Fruit fly (Drosophila melanogaster) whole organism, adult: ENCODE measurements around the gene MED24.
A peak's percentile ranks its signal among the peaks of the same experiment; 100 is the strongest.

Experiments
- CG11617 ChIP-seq: fragments of 200-800 bp; sonication (Bioruptor generic); optimal IDR thresholded peaks from 2 replicates; lab custom pipeline; 2017; ENCODE audit warnings: mild to moderate bottlenecking, missing biosample characterization, missing genetic modification reagents, missing genetic modification characterization
- CG12768 ChIP-seq: fragments of 200-800 bp; sonication (Bioruptor generic); optimal IDR thresholded peaks from 2 replicates; lab custom pipeline; 2017; ENCODE audit warnings: missing biosample characterization, missing genetic modification characterization, mild to moderate bottlenecking, moderate library complexity, missing genetic modification reagents
- CG14711 ChIP-seq: fragments of 200-800 bp; sonication (Bioruptor generic); optimal IDR thresholded peaks from 2 replicates; lab custom pipeline; 2018; ENCODE audit warnings: missing biosample characterization, mild to moderate bottlenecking, missing genetic modification characterization, moderate library complexity
- CG1620 ChIP-seq: fragments of 200-800 bp; sonication (Bioruptor generic); optimal IDR thresholded peaks from 2 replicates; lab custom pipeline; 2016; ENCODE audit warnings: missing biosample characterization, missing genetic modification characterization
- CG33017 ChIP-seq: fragments of 200-800 bp; sonication (Bioruptor generic); optimal IDR thresholded peaks from 2 replicates; lab custom pipeline; 2018; ENCODE audit warnings: missing biosample characterization, mild to moderate bottlenecking, missing genetic modification characterization, moderate library complexity
- CG5204 ChIP-seq: fragments of 200-800 bp; sonication (Bioruptor generic); optimal IDR thresholded peaks from 2 replicates; lab custom pipeline; 2016; ENCODE audit warnings: missing biosample characterization, missing genetic modification characterization
- CG7045 ChIP-seq: fragments of 200-800 bp; sonication (Bioruptor generic); optimal IDR thresholded peaks from 2 replicates; lab custom pipeline; 2017; ENCODE audit warnings: missing biosample characterization, mild to moderate bottlenecking, missing genetic modification characterization
- CG7101 ChIP-seq: fragments of 200-800 bp; sonication (Bioruptor generic); optimal IDR thresholded peaks from 2 replicates; lab custom pipeline; 2018; ENCODE audit warnings: missing biosample characterization, mild to moderate bottlenecking, missing genetic modification characterization, moderate library complexity
- Clk ChIP-seq: fragments of 200-800 bp; sonication (Bioruptor generic); optimal IDR thresholded peaks from 2 replicates; lab custom pipeline; 2017; ENCODE audit warnings: missing biosample characterization, missing genetic modification characterization
- Crg-1 ChIP-seq: fragments of 200-800 bp; sonication (Bioruptor generic); optimal IDR thresholded peaks from 2 replicates; lab custom pipeline; 2016; ENCODE audit warnings: missing biosample characterization, missing genetic modification characterization
- Hr96 ChIP-seq: fragments of 200-800 bp; sonication (Bioruptor generic); optimal IDR thresholded peaks from 2 replicates; lab custom pipeline; 2016; ENCODE audit warnings: missing biosample characterization, missing genetic modification characterization
- Mnt ChIP-seq: fragments of 200-800 bp; sonication (Bioruptor generic); optimal IDR thresholded peaks from 2 replicates; lab custom pipeline; 2016; ENCODE audit warnings: missing biosample characterization, mild to moderate bottlenecking, missing genetic modification characterization
- bab1 ChIP-seq: fragments of 200-800 bp; sonication (Bioruptor generic); optimal IDR thresholded peaks from 3 replicates; lab custom pipeline; 2019; ENCODE audit warnings: missing biosample characterization, mild to moderate bottlenecking, missing genetic modification characterization, moderate library complexity
- cic ChIP-seq: fragments of 200-800 bp; sonication (Bioruptor generic); optimal IDR thresholded peaks from 2 replicates; lab custom pipeline; 2017; ENCODE audit warnings: missing biosample characterization, mild to moderate bottlenecking, missing genetic modification characterization, moderate library complexity
- cnc ChIP-seq, 2 experiments: fragments of >200 bp; optimal IDR thresholded peaks; 2 replicates each; lab custom pipeline; 2017
- kay ChIP-seq: fragments of 200-800 bp; sonication (Bioruptor generic); peaks from one replicate; lab custom pipeline; 2016; ENCODE audit warnings: missing biosample characterization, missing genetic modification characterization, borderline replicate concordance
- ovo ChIP-seq: fragments of 200-800 bp; sonication (Bioruptor generic); optimal IDR thresholded peaks from 2 replicates; lab custom pipeline; 2016; ENCODE audit warnings: missing biosample characterization, missing genetic modification characterization
- pad ChIP-seq: fragments of 200-800 bp; sonication (Bioruptor generic); optimal IDR thresholded peaks from 3 replicates; lab custom pipeline; 2017; ENCODE audit warnings: missing biosample characterization, missing genetic modification characterization, mild to moderate bottlenecking, moderate library complexity, missing genetic modification reagents
- tj ChIP-seq: fragments of 200-800 bp; sonication (Bioruptor generic); optimal IDR thresholded peaks from 3 replicates; lab custom pipeline; 2017; ENCODE audit warnings: missing biosample characterization, mild to moderate bottlenecking, missing genetic modification characterization, moderate library complexity
- toe ChIP-seq: fragments of 200-800 bp; sonication (Bioruptor generic); optimal IDR thresholded peaks from 2 replicates; lab custom pipeline; 2016; ENCODE audit warnings: missing biosample characterization, missing genetic modification characterization

The MED24 gene

DNA sequence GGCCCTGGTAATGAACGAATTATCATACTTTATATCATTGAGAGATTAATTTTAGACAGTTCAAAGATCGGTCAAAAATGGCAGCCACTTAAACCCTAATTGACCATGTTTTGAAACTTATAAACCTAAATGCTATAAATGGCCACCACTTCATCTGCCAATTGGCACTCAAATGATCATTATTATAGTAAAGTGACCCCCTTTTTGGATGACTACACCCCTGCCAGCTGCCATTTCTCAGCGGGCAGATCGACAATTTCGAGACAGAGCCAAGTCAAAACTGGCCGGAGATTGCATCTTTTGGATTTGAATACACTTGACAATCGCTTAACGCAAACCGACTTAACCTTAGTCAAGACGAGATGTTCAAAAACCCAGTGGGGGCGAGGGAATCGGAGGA is 34.9 kb upstream of the MED24 start:
- TF ChIP-seq Mnt (GFP tag; lab: Kevin White, UChicago): no peak

- TF ChIP-seq cnc (optimal IDR thresholded peaks at IDR 0.05; lab: Kevin White, UChicago) (no peak), bab1 (GFP tag; lab: Kevin White, UChicago) (no peak)
These were observed 34.0 kb upstream of the MED24 start for dm6 chr3L:8157079-8157478.

DNA sequence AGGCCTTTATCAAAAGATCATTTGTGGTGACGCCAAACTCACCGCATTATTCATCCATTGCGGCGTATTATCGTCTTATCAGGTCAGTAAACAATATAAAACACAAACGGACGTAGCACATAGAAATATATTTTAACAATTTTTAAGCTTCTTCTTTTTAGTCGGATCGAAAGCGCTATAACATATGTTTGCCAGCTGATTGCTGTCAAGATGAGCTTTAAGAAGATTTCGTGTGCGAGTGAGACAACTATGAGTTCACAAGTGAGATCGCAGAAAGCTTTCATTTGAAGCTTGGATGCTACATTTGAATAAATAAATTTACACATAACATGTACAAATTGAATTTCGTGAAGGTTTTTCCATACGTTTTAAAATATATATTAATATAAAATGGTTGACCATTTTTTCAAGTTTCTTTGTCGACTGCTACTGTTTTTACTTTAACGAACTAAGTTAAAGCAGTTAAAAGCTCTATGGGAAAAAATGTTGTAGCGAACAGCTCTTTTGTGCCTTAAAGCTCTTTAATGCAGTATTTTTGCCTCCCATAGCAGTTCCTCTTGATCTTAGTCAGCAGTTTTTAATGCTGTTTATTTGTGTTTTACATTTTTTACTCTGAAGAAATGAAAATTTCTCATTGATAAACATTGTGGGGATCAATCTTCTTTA is 32.2 kb upstream of the MED24 start, which contains the start of gene CG42445:
Gene CG42445 (minus strand): TSS at position 186 of the 666 bp plus-strand sequence.
- TF ChIP-seq CG5204 (GFP tag; lab: Kevin White, UChicago) (no peak), bab1 (GFP tag; lab: Kevin White, UChicago) (peak; percentile 49), CG7101 (tag; lab: Kevin White, UChicago) (no peak), CG33017 (tag; lab: Kevin White, UChicago) (no peak), cnc (optimal IDR thresholded peaks at IDR 0.05; lab: Kevin White, UChicago) (no peak), toe (no peak), pad (GFP tag; lab: Kevin White, UChicago) (no peak), Mnt (GFP tag; lab: Kevin White, UChicago) (no peak), kay (peak; percentile 76), Hr96 (GFP tag; lab: Kevin White, UChicago) (no peak), CG12768 (GFP tag; lab: Kevin White, UChicago) (no peak), cic (GFP tag; lab: Kevin White, UChicago) (no peak), CG1620 (no peak), Clk (GFP tag; lab: Kevin White, UChicago) (no peak), CG11617 (GFP tag; lab: Kevin White, UChicago) (no peak), ovo (GFP tag; lab: Kevin White, UChicago) (no peak), Crg-1 (GFP tag; lab: Kevin White, UChicago) (no peak), CG14711 (no peak), CG7045 (GFP tag; lab: Kevin White, UChicago) (no peak), tj (peak; percentile 99)

DNA sequence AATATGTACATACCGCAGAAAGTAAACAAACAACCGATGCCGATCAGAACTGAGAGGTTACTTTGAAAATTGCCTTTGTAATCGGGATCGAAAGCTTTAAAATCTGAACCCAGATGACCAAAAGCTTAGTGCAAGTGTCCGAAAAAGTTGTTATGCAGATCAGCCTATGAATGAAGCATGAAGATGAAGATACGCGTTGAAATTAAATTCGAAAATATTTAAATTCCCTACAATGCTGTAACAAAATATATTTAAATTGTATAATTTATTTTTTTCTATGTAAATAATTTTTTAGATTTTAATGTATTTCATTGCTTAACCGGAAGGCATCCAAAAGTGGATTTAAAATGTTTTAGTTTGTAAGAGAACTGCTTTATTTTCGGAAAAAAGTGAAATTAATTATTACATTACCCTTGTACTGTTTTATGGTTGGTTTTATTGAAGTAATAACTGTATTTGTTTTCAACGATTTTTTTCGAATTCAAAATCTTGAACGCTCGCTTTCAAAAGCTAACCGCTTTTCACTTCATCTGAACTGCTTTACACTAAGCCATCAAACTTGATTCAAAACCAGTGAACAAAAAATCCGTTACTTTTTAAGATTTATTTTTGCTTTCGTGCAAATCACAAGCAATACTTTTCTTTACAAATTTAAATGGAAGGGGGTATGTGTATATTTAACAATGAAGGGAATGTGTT is 31.2 kb upstream of the MED24 start, which contains the start of gene CG43886:
Gene CG43886 (minus strand): TSS at position 51 of the 699 bp plus-strand sequence.
- TF ChIP-seq tj (peak; percentile 39), CG12768 (GFP tag; lab: Kevin White, UChicago) (no peak), CG14711 (no peak), kay (no peak), toe (no peak), CG1620 (no peak), Hr96 (GFP tag; lab: Kevin White, UChicago) (no peak), CG7101 (tag; lab: Kevin White, UChicago) (no peak)

- TF ChIP-seq CG5204 (GFP tag; lab: Kevin White, UChicago) (no peak), CG11617 (GFP tag; lab: Kevin White, UChicago) (no peak), pad (GFP tag; lab: Kevin White, UChicago) (no peak), Clk (GFP tag; lab: Kevin White, UChicago) (no peak), Hr96 (GFP tag; lab: Kevin White, UChicago) (no peak), CG1620 (no peak), bab1 (GFP tag; lab: Kevin White, UChicago) (no peak), Crg-1 (GFP tag; lab: Kevin White, UChicago) (no peak)
These were observed 25.6 kb upstream of the MED24 start, which contains the start of gene CG13675 for dm6 chr3L:8165436-8165835. CG13675 (minus strand) TSS chr3L:8165518.

- TF ChIP-seq CG12768 (GFP tag; lab: Kevin White, UChicago): no peak
- no peak for TF ChIP-seq Clk (GFP tag; lab: Kevin White, UChicago)
- peak; percentile 35 for TF ChIP-seq bab1 (GFP tag; lab: Kevin White, UChicago)
- TF ChIP-seq ovo (GFP tag; lab: Kevin White, UChicago): no peak
- no peak for TF ChIP-seq CG7045 (GFP tag; lab: Kevin White, UChicago)
- no peak for TF ChIP-seq toe
- peak; percentile 97 for TF ChIP-seq tj
These were observed 15.3 kb upstream of the MED24 start, which contains the start of gene RecQ4 for dm6 chr3L:8175818-8176217. RecQ4 (minus strand) TSS chr3L:8175978.

dm6 chr3L:8177795-8178564 is 13.1 kb upstream of the MED24 start, which contains the start of gene Nmt:
Nmt (minus strand) TSS chr3L:8178429.
- TF ChIP-seq cic (GFP tag; lab: Kevin White, UChicago) (peak; percentile 6), Crg-1 (GFP tag; lab: Kevin White, UChicago) (no peak), toe (no peak), Hr96 (GFP tag; lab: Kevin White, UChicago) (no peak), CG14711 (peak; percentile 42), Mnt (GFP tag; lab: Kevin White, UChicago) (no peak), CG5204 (GFP tag; lab: Kevin White, UChicago) (no peak), ovo (GFP tag; lab: Kevin White, UChicago) (no peak), kay (no peak), CG1620 (no peak), CG7045 (GFP tag; lab: Kevin White, UChicago) (peak; percentile 9), bab1 (GFP tag; lab: Kevin White, UChicago) (no peak), tj (peak; percentile 6), cnc (optimal IDR thresholded peaks at IDR 0.05; lab: Kevin White, UChicago) (no peak), CG7101 (tag; lab: Kevin White, UChicago) (peak; percentile 14), CG11617 (GFP tag; lab: Kevin White, UChicago) (peak; percentile 2), Clk (GFP tag; lab: Kevin White, UChicago) (no peak), pad (GFP tag; lab: Kevin White, UChicago) (no peak), CG12768 (GFP tag; lab: Kevin White, UChicago) (no peak), CG33017 (tag; lab: Kevin White, UChicago) (peak; percentile 32)
